Fruit fly (Drosophila melanogaster): ENCODE data around the gene SWIP.
A peak's percentile ranks its signal among the peaks of the same experiment; 100 is the strongest.

The SWIP gene

DNA sequence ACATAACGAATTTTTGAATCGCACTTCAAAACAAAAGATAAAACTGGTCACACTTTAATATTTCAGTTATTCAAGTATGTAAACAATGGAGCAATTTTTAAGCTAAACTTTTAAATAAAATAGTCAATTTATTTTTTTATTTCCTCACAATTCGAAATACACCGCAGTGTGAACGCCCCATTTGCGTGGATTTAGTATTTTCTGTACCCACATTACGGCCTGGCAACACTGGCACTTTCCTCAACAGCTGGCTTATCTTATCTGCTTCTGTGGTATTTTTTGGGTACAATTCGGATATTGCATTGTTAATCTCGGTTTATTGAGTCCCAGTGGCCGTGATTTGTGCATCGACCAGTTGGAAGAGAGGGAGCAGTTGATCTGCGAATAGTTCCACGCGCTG is 36.6 kb downstream of the SWIP start, which contains the start of gene sl (continued):
- TF ChIP-seq ato (GFP tag; IDR thresholded peaks at IDR 0.05; ENCODE audit: partially characterized antibody) (no peak), fd64A (GFP tag; optimal IDR thresholded peaks at IDR 0.05) (no peak), CG13624 (GFP tag; optimal IDR thresholded peaks at IDR 0.05) (peak; percentile 26), amos (GFP tag; IDR thresholded peaks at IDR 0.05; ENCODE audit: partially characterized antibody) (peak; percentile 38), hbn (GFP tag; IDR thresholded peaks at IDR 0.05; ENCODE audit: partially characterized antibody) (peak; percentile 49; the same call in 1 of the 2 replicates), repo (GFP tag; optimal IDR thresholded peaks at IDR 0.05) (no peak), chinmo (GFP tag; IDR thresholded peaks at IDR 0.05; ENCODE audit: partially characterized antibody) (0 out of 4 replicates have a peak, but pooled peaks have one; percentile 47), gem (tag; optimal IDR thresholded peaks at IDR 0.05) (no peak), B-H1 (GFP tag; IDR thresholded peaks at IDR 0.05) (no peak), CG6791 (GFP tag; IDR thresholded peaks at IDR 0.05; ENCODE audit: partially characterized antibody) (0 out of 3 replicates have a peak, but pooled peaks have one; percentile 11), CG2116 (GFP tag; optimal IDR thresholded peaks at IDR 0.05) (no peak), abd-A (tag; optimal IDR thresholded peaks at IDR 0.05) (no peak), sd (tag; optimal IDR thresholded peaks at IDR 0.05) (no peak), slbo (GFP tag; IDR thresholded peaks at IDR 0.05) (peak; percentile 53), Mes4 (GFP tag; optimal IDR thresholded peaks at IDR 0.05) (no peak), Dref (GFP tag; IDR thresholded peaks at IDR 0.05) (0 out of 2 replicates have a peak, but pooled peaks have one; percentile 37), Dp (GFP tag; optimal IDR thresholded peaks at IDR 0.05) (peak; percentile 7), CG8089 (GFP tag; optimal IDR thresholded peaks at IDR 0.05) (no peak), CG2202 (tag; optimal IDR thresholded peaks at IDR 0.05) (no peak), toy (GFP tag; IDR thresholded peaks at IDR 0.05) (no peak), pzg (GFP tag; optimal IDR thresholded peaks at IDR 0.05) (peak; percentile 56), H2.0 (GFP tag; IDR thresholded peaks at IDR 0.05) (no peak), Ravus (GFP tag; IDR thresholded peaks at IDR 0.05) (no peak), CG15696 (tag; optimal IDR thresholded peaks at IDR 0.05) (no peak), Trl (optimal IDR thresholded peaks at IDR 0.05) (no peak), Trl (GFP tag; optimal IDR thresholded peaks at IDR 0.05) (no peak), bab2 (GFP tag; optimal IDR thresholded peaks at IDR 0.05) (peak; percentile 41), dimm (GFP tag; IDR thresholded peaks at IDR 0.05) (no peak), ATbp (GFP tag; optimal IDR thresholded peaks at IDR 0.05) (no peak), CG9932 (GFP tag; IDR thresholded peaks at IDR 0.05) (no peak; the same call in 1 of the 2 replicates), CG12659 (GFP tag; optimal IDR thresholded peaks at IDR 0.05) (no peak), BEAF-32 (GFP tag; optimal IDR thresholded peaks at IDR 0.05) (peak; percentile 30), ssp (GFP tag; IDR thresholded peaks at IDR 0.05) (peak; percentile 95), aop (GFP tag; IDR thresholded peaks at IDR 0.05) (no peak), mld (GFP tag; IDR thresholded peaks at IDR 0.05; ENCODE audit: partially characterized antibody) (no peak), cg (GFP tag; optimal IDR thresholded peaks at IDR 0.05) (no peak), CG31224 (GFP tag; IDR thresholded peaks at IDR 0.05) (no peak), slou (GFP tag; optimal IDR thresholded peaks at IDR 0.05) (no peak), Rfx (GFP tag; IDR thresholded peaks at IDR 0.05) (peak; percentile 58), CG15514 (GFP tag; optimal IDR thresholded peaks at IDR 0.05) (peak; percentile 69), CG4424 (GFP tag; optimal IDR thresholded peaks at IDR 0.05) (no peak), phol (tag; optimal IDR thresholded peaks at IDR 0.05) (peak; percentile 24), Pdp1 (GFP tag; optimal IDR thresholded peaks at IDR 0.05) (peak in 1 of 2 experiments; percentile 71), danr (GFP tag; IDR thresholded peaks at IDR 0.05) (no peak), H15 (GFP tag; IDR thresholded peaks at IDR 0.05) (no peak), CG4282 (GFP tag; optimal IDR thresholded peaks at IDR 0.05) (no peak), ftz-f1 (GFP tag; optimal IDR thresholded peaks at IDR 0.05) (no peak)
